Fruit fly (Drosophila melanogaster): ENCODE measurements around the gene CG18628.
A peak's percentile ranks its signal among the peaks of the same experiment; 100 is the strongest.

CG18628 gene

DNA sequence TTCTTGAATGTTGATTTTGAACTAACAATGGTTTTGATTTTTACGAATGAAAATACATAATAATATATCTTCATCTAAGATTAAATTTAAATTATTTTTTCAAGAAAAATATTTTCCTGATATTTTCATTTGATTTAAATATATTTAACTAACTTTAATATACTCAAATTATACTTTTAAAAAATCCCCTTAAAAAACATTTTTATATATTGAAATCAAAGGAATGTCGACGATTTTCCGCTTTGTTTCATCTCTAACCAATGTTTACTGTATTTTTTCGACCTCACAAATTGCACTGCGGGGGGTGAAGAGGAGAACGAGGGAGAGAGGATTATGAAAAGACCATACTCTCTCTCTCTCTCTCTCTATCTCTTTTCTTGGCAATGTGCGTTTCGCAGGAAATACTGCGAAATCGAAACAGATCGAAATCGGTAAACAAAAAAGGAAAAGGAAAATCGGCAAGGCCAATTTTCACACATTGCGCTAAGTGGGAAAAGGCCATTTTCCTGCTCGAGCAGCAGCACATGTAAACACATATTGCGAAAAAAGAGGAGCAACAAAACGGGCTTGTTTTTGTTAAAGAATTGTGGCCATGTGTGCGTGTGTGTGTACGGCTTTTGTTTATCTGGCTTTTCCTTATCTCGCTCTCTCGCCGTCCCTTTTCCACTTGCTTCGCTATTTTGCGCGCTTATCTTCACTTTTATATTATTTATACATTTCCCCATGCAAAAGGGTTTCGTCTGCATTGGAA is 20.6 kb downstream of the CG18628 start (continued):
- no peak for TF ChIP-seq Poxn (GFP tag; IDR thresholded peaks at IDR 0.05)
- TF ChIP-seq CG2712 (tag; optimal IDR thresholded peaks at IDR 0.05), result peak; percentile 61
- no peak for TF ChIP-seq CG4820 (GFP tag; optimal IDR thresholded peaks at IDR 0.05)
- peak; percentile 43 for TF ChIP-seq CG11504 (tag; optimal IDR thresholded peaks at IDR 0.05)
- TF ChIP-seq CG12071 (GFP tag; optimal IDR thresholded peaks at IDR 0.05), result no peak
- TF ChIP-seq CG4360 (GFP tag; IDR thresholded peaks at IDR 0.05), result no peak
- no peak for TF ChIP-seq btn (GFP tag; optimal IDR thresholded peaks at IDR 0.05)
- TF ChIP-seq CG9876 (GFP tag; optimal IDR thresholded peaks at IDR 0.05), result no peak
- peak; percentile 39; the same call in 1 of the 2 replicates for TF ChIP-seq Xrp1 (GFP tag; IDR thresholded peaks at IDR 0.05)
- TF ChIP-seq CG13287 (GFP tag; IDR thresholded peaks at IDR 0.05; ENCODE audit: partially characterized antibody), result no peak
- TF ChIP-seq Elba2 (GFP tag; optimal IDR thresholded peaks at IDR 0.05), result no peak
- no peak for TF ChIP-seq unpg (GFP tag; optimal IDR thresholded peaks at IDR 0.05)
- peak; percentile 17 for TF ChIP-seq kni (GFP tag; optimal IDR thresholded peaks at IDR 0.05)
- TF ChIP-seq CG2889 (GFP tag; IDR thresholded peaks at IDR 0.05), result no peak
- TF ChIP-seq Opbp (GFP tag; IDR thresholded peaks at IDR 0.05; ENCODE audit: partially characterized antibody), result no peak
- TF ChIP-seq Hr78 (GFP tag; optimal IDR thresholded peaks at IDR 0.05), result no peak
- no peak for TF ChIP-seq Optix (GFP tag; IDR thresholded peaks at IDR 0.05)
- no peak for TF ChIP-seq pan (optimal IDR thresholded peaks at IDR 0.05)
- peak in 1 of 2 experiments; percentile 5 for TF ChIP-seq pan (GFP tag; optimal IDR thresholded peaks at IDR 0.05 in 1 of 2, IDR thresholded peaks at IDR 0.05 in 1 of 2)
- TF ChIP-seq CG6683 (GFP tag; optimal IDR thresholded peaks at IDR 0.05), result no peak
- TF ChIP-seq Gsc (GFP tag; IDR thresholded peaks at IDR 0.05), result no peak
- no peak for TF ChIP-seq E2f1 (GFP tag; IDR thresholded peaks at IDR 0.05)
- TF ChIP-seq ap (GFP tag; IDR thresholded peaks at IDR 0.05), result no peak
- TF ChIP-seq sc (optimal IDR thresholded peaks at IDR 0.05), result no peak
- no peak for TF ChIP-seq sc (GFP tag; optimal IDR thresholded peaks at IDR 0.05)
- TF ChIP-seq CG17186 (GFP tag; optimal IDR thresholded peaks at IDR 0.05), result no peak
- no peak for TF ChIP-seq cato (GFP tag; optimal IDR thresholded peaks at IDR 0.05; ENCODE audit: borderline replicate concordance)
- peak in 1 of 2 experiments; percentile 40 for TF ChIP-seq Hr51 (GFP tag; optimal IDR thresholded peaks at IDR 0.05)
- TF ChIP-seq MESR4 (GFP tag; optimal IDR thresholded peaks at IDR 0.05), result no peak
- TF ChIP-seq D (optimal IDR thresholded peaks at IDR 0.05), result no peak
- no peak for TF ChIP-seq D (GFP tag; optimal IDR thresholded peaks at IDR 0.05)
- no peak for TF ChIP-seq gcm2 (GFP tag; optimal IDR thresholded peaks at IDR 0.05)
- TF ChIP-seq CG4282 (GFP tag; optimal IDR thresholded peaks at IDR 0.05), result no peak
- TF ChIP-seq Oli (tag; optimal IDR thresholded peaks at IDR 0.05), result peak; percentile 7
- TF ChIP-seq phol (tag; optimal IDR thresholded peaks at IDR 0.05), result peak; percentile 32
- TF ChIP-seq twi (tag; optimal IDR thresholded peaks at IDR 0.05), result peak; percentile 64
- TF ChIP-seq pnt (GFP tag; optimal IDR thresholded peaks at IDR 0.05), result no peak
- TF ChIP-seq CG6791 (GFP tag; IDR thresholded peaks at IDR 0.05; ENCODE audit: partially characterized antibody), result no peak
- TF ChIP-seq CG8290 (GFP tag; optimal IDR thresholded peaks at IDR 0.05), result no peak
- peak in 1 of 2 experiments; percentile 4 for TF ChIP-seq CG8290 (tag; optimal IDR thresholded peaks at IDR 0.05)
- no peak for TF ChIP-seq CG12769 (tag; optimal IDR thresholded peaks at IDR 0.05)
- TF ChIP-seq CG12659 (GFP tag; optimal IDR thresholded peaks at IDR 0.05), result no peak
- TF ChIP-seq bbx (GFP tag; IDR thresholded peaks at IDR 0.05; ENCODE audit: partially characterized antibody), result no peak
- TF ChIP-seq onecut (GFP tag; IDR thresholded peaks at IDR 0.05), result no peak
- no peak for TF ChIP-seq hb (GFP tag; IDR thresholded peaks at IDR 0.05; ENCODE audit: partially characterized antibody)
- TF ChIP-seq CG32772 (GFP tag; IDR thresholded peaks at IDR 0.05), result no peak
- TF ChIP-seq CG7839 (tag; optimal IDR thresholded peaks at IDR 0.05), result peak; percentile 23
- TF ChIP-seq CoRest (tag; optimal IDR thresholded peaks at IDR 0.05), result no peak
- TF ChIP-seq HHEX (GFP tag; optimal IDR thresholded peaks at IDR 0.05), result no peak
- no peak for TF ChIP-seq slou (GFP tag; optimal IDR thresholded peaks at IDR 0.05)
